Fruit fly (Drosophila melanogaster) whole organism, prepupa: ENCODE measurements around the gene spir.

Experiments used
- Blimp-1 ChIP-seq: fragments of 200-800 bp; sonication (Bioruptor generic); optimal IDR thresholded peaks from 3 replicates; lab custom pipeline; 2017; ENCODE audit warnings: missing biosample characterization, missing genetic modification characterization, mild to moderate bottlenecking, moderate library complexity, missing genetic modification reagents
- CG10631 ChIP-seq: fragments of 200-800 bp; sonication (Bioruptor generic); optimal IDR thresholded peaks from 2 replicates; lab custom pipeline; 2016; ENCODE audit warnings: missing biosample characterization, missing genetic modification characterization
- CG10669 ChIP-seq: fragments of 200-800 bp; sonication (Bioruptor generic); optimal IDR thresholded peaks from 3 replicates; lab custom pipeline; 2018; ENCODE audit warnings: missing biosample characterization, mild to moderate bottlenecking, missing genetic modification characterization, moderate library complexity
- CG11294 ChIP-seq: fragments of 200-800 bp; sonication (Bioruptor generic); IDR thresholded peaks from 2 replicates; pipeline ENCODE4 v1.3.6; 2022; ENCODE audit warnings: missing biosample characterization, missing genetic modification characterization
- CG11762 ChIP-seq: fragments of 200-800 bp; sonication (Bioruptor generic); optimal IDR thresholded peaks from 3 replicates; lab custom pipeline; 2016; ENCODE audit warnings: missing biosample characterization, missing genetic modification characterization; ENCODE audit not compliant: insufficient read depth
- CG11902 ChIP-seq: fragments of 200-800 bp; sonication (Bioruptor generic); optimal IDR thresholded peaks from 3 replicates; lab custom pipeline; 2016; ENCODE audit warnings: missing biosample characterization, missing genetic modification characterization
- CG1621 ChIP-seq: fragments of 200-800 bp; sonication (Bioruptor generic); optimal IDR thresholded peaks from 3 replicates; lab custom pipeline; 2018; ENCODE audit warnings: missing biosample characterization, mild to moderate bottlenecking, missing genetic modification characterization
- CG16779 ChIP-seq: fragments of 200-800 bp; sonication (Bioruptor generic); optimal IDR thresholded peaks from 3 replicates; lab custom pipeline; 2017; ENCODE audit warnings: missing biosample characterization, mild to moderate bottlenecking, missing genetic modification characterization
- CG3032 ChIP-seq: fragments of 200-800 bp; optimal IDR thresholded peaks from 2 replicates; lab custom pipeline; 2019; ENCODE audit warnings: missing biosample characterization, mild to moderate bottlenecking, missing genetic modification characterization, moderate library complexity
- CG31627 ChIP-seq: fragments of 200-800 bp; sonication (Bioruptor generic); optimal IDR thresholded peaks from 3 replicates; lab custom pipeline; 2016; ENCODE audit warnings: missing biosample characterization, missing genetic modification characterization
- CG32006 ChIP-seq: fragments of 200-800 bp; sonication (Bioruptor generic); optimal IDR thresholded peaks from 3 replicates; lab custom pipeline; 2017; ENCODE audit warnings: missing biosample characterization, mild to moderate bottlenecking, missing genetic modification characterization
- CG34406 ChIP-seq: fragments of 200-800 bp; sonication (Bioruptor generic); optimal IDR thresholded peaks from 3 replicates; lab custom pipeline; 2016; ENCODE audit warnings: missing biosample characterization, missing genetic modification characterization
- CG4318 ChIP-seq: fragments of 200-800 bp; sonication (Bioruptor generic); optimal IDR thresholded peaks from 3 replicates; lab custom pipeline; 2017; ENCODE audit warnings: missing biosample characterization, mild to moderate bottlenecking, missing genetic modification characterization
- CG6163 ChIP-seq: fragments of 200-800 bp; sonication (Bioruptor generic); IDR thresholded peaks from 3 replicates; pipeline ENCODE4 v1.3.6; 2022; ENCODE audit warnings: missing biosample characterization, missing genetic modification characterization
- CG6276 ChIP-seq: fragments of 200-800 bp; sonication (Bioruptor generic); optimal IDR thresholded peaks from 2 replicates; lab custom pipeline; 2017; ENCODE audit warnings: missing biosample characterization, mild to moderate bottlenecking, missing genetic modification characterization
- CG6792 ChIP-seq: fragments of 200-800 bp; sonication (Bioruptor generic); optimal IDR thresholded peaks from 3 replicates; lab custom pipeline; 2016; ENCODE audit warnings: missing biosample characterization, missing genetic modification characterization
- CG6808 ChIP-seq: fragments of 200-800 bp; sonication (Bioruptor generic); optimal IDR thresholded peaks from 3 replicates; lab custom pipeline; 2017; ENCODE audit warnings: missing biosample characterization, missing genetic modification characterization, mild to moderate bottlenecking, moderate library complexity, missing genetic modification reagents
- CG8119 ChIP-seq: fragments of 200-800 bp; sonication (Bioruptor generic); IDR thresholded peaks from 3 replicates; pipeline ENCODE4 v1.3.6; 2022; ENCODE audit warnings: missing biosample characterization, missing genetic modification characterization
- CG8319 ChIP-seq: fragments of 200-800 bp; sonication (Bioruptor generic); optimal IDR thresholded peaks from 3 replicates; lab custom pipeline; 2016; ENCODE audit warnings: missing biosample characterization, missing genetic modification characterization
- CG8632 ChIP-seq: fragments of 200-800 bp; sonication (Bioruptor generic); optimal IDR thresholded peaks from 3 replicates; lab custom pipeline; 2016; ENCODE audit warnings: missing biosample characterization, missing genetic modification characterization
- CG9139 ChIP-seq: fragments of 200-800 bp; sonication (Bioruptor generic); optimal IDR thresholded peaks from 3 replicates; lab custom pipeline; 2017; ENCODE audit warnings: missing biosample characterization, mild to moderate bottlenecking, missing genetic modification characterization
- Eip75B ChIP-seq: fragments of 200-800 bp; sonication (Bioruptor generic); optimal IDR thresholded peaks from 3 replicates; lab custom pipeline; 2016; ENCODE audit warnings: missing biosample characterization, missing genetic modification characterization
- Eip78C ChIP-seq: fragments of 200-800 bp; sonication (Bioruptor generic); peaks from one replicate; lab custom pipeline; 2016; ENCODE audit warnings: missing biosample characterization, missing genetic modification characterization
- Eip93F ChIP-seq: fragments of 200-800 bp; sonication (Bioruptor generic); optimal IDR thresholded peaks from 2 replicates; lab custom pipeline; 2016; ENCODE audit warnings: missing biosample characterization, mild to moderate bottlenecking, missing genetic modification characterization
- Ets21C ChIP-seq: fragments of 200-800 bp; sonication (Bioruptor generic); optimal IDR thresholded peaks from 3 replicates; lab custom pipeline; 2016; ENCODE audit warnings: missing biosample characterization, missing genetic modification characterization
- Ets96B ChIP-seq: fragments of 200-800 bp; optimal IDR thresholded peaks from 2 replicates; lab custom pipeline; 2019; ENCODE audit warnings: missing biosample characterization, mild to moderate bottlenecking, missing genetic modification characterization, moderate library complexity
- Gug ChIP-seq: fragments of 200-800 bp; sonication (Bioruptor generic); IDR thresholded peaks from 2 replicates; pipeline ENCODE4 v1.3.6; 2022; ENCODE audit warnings: missing biosample characterization, missing genetic modification characterization
- Hr38 ChIP-seq: sonication (Bioruptor generic); optimal IDR thresholded peaks from 2 replicates; lab custom pipeline; 2016; ENCODE audit warnings: missing biosample characterization, missing genetic modification characterization
- Hr39 ChIP-seq: fragments of 200-800 bp; sonication (Bioruptor generic); optimal IDR thresholded peaks from 2 replicates; lab custom pipeline; 2016; ENCODE audit warnings: missing biosample characterization, missing genetic modification characterization
- Lpt ChIP-seq: fragments of 200-800 bp; sonication (Bioruptor generic); optimal IDR thresholded peaks from 3 replicates; lab custom pipeline; 2016; ENCODE audit warnings: missing biosample characterization, missing genetic modification characterization
- Met ChIP-seq: fragments of 200-800 bp; sonication (Bioruptor generic); optimal IDR thresholded peaks from 3 replicates; lab custom pipeline; 2016; ENCODE audit warnings: missing biosample characterization, missing genetic modification characterization
- OdsH ChIP-seq: fragments of 200-800 bp; sonication (Bioruptor generic); optimal IDR thresholded peaks from 3 replicates; lab custom pipeline; 2016; ENCODE audit warnings: missing biosample characterization, missing genetic modification characterization
- Sox102F ChIP-seq: fragments of 200-800 bp; sonication (Bioruptor generic); optimal IDR thresholded peaks from 2 replicates; lab custom pipeline; 2016; ENCODE audit warnings: missing biosample characterization, mild to moderate bottlenecking, missing genetic modification characterization
- Sox14 ChIP-seq: fragments of 200-800 bp; sonication (Bioruptor generic); optimal IDR thresholded peaks from 3 replicates; lab custom pipeline; 2016; ENCODE audit warnings: missing biosample characterization, missing genetic modification characterization
- Sox15 ChIP-seq: fragments of 200-800 bp; sonication (Bioruptor generic); optimal IDR thresholded peaks from 3 replicates; lab custom pipeline; 2016; ENCODE audit warnings: missing biosample characterization, missing genetic modification characterization
- achi ChIP-seq: fragments of 200-800 bp; sonication (Bioruptor generic); optimal IDR thresholded peaks from 3 replicates; lab custom pipeline; 2016; ENCODE audit warnings: missing biosample characterization, missing genetic modification characterization
- acj6 ChIP-seq: fragments of 200-800 bp; sonication (Bioruptor generic); optimal IDR thresholded peaks from 3 replicates; lab custom pipeline; 2016; ENCODE audit warnings: missing biosample characterization, missing genetic modification characterization
- cyc ChIP-seq: fragments of 200-800 bp; sonication (Bioruptor generic); optimal IDR thresholded peaks from 3 replicates; lab custom pipeline; 2016; ENCODE audit warnings: missing biosample characterization, missing genetic modification characterization
- dsx ChIP-seq: fragments of 200-800 bp; optimal IDR thresholded peaks from 3 replicates; lab custom pipeline; 2019; ENCODE audit warnings: missing biosample characterization, mild to moderate bottlenecking, missing genetic modification characterization, moderate library complexity; ENCODE audit not compliant: poor library complexity, severe bottlenecking
- esn ChIP-seq: fragments of 200-800 bp; sonication (Bioruptor generic); optimal IDR thresholded peaks from 2 replicates; lab custom pipeline; 2016; ENCODE audit warnings: missing biosample characterization, mild to moderate bottlenecking, missing genetic modification characterization, moderate library complexity
- fd59A ChIP-seq: fragments of 200-800 bp; sonication (Bioruptor generic); optimal IDR thresholded peaks from 2 replicates; lab custom pipeline; 2017; ENCODE audit warnings: missing biosample characterization, mild to moderate bottlenecking, missing genetic modification characterization, missing genetic modification reagents
- fd85E ChIP-seq: fragments of 200-800 bp; sonication (Bioruptor generic); optimal IDR thresholded peaks from 3 replicates; lab custom pipeline; 2016; ENCODE audit warnings: missing biosample characterization, missing genetic modification characterization
- fkh ChIP-seq: fragments of 200-800 bp; sonication (Bioruptor generic); optimal IDR thresholded peaks from 3 replicates; lab custom pipeline; 2017; ENCODE audit warnings: missing biosample characterization, mild to moderate bottlenecking, missing genetic modification characterization, moderate library complexity
- lz ChIP-seq: fragments of 200-800 bp; sonication (Bioruptor generic); optimal IDR thresholded peaks from 3 replicates; lab custom pipeline; 2016; ENCODE audit warnings: missing biosample characterization, missing genetic modification characterization
- pdm3 ChIP-seq: fragments of 200-800 bp; sonication (Bioruptor generic); optimal IDR thresholded peaks from 3 replicates; lab custom pipeline; 2016; ENCODE audit warnings: missing biosample characterization, missing genetic modification characterization
- salr ChIP-seq, 2 experiments: fragments of 200-800 bp; sonication (Bioruptor generic); optimal IDR thresholded peaks; 3 replicates each; lab custom pipeline; 2016 to 2018; ENCODE audit warnings: missing biosample characterization in 2 of 2, missing genetic modification characterization in 2 of 2, mild to moderate bottlenecking in 1 of 2
- spab ChIP-seq: fragments of 200-800 bp; sonication (Bioruptor generic); optimal IDR thresholded peaks from 2 replicates; lab custom pipeline; 2017; ENCODE audit warnings: missing biosample characterization, mild to moderate bottlenecking, missing genetic modification characterization, missing genetic modification reagents
- ss ChIP-seq, 2 experiments: fragments of 200-800 bp; sonication (Bioruptor generic); optimal IDR thresholded peaks; 2 replicates in 1 of 2; 3 replicates in 1 of 2; lab custom pipeline; 2017 to 2018; ENCODE audit warnings: mild to moderate bottlenecking in 2 of 2, missing biosample characterization in 2 of 2, missing genetic modification characterization in 2 of 2, moderate library complexity in 1 of 2
- svp ChIP-seq: fragments of 200-800 bp; sonication (Bioruptor generic); peaks from one replicate; lab custom pipeline; 2016; ENCODE audit warnings: missing biosample characterization, missing genetic modification characterization

The spir gene

dm6 chr2L:20267181-20267580, 43.8 kb upstream of the spir start (continued):
- TF ChIP-seq ss (GFP tag; optimal IDR thresholded peaks at IDR 0.05; lab: Kevin White, UChicago) = peak; percentile 31 to 72
- peak; percentile 53 to 70 for TF ChIP-seq salr (GFP tag; optimal IDR thresholded peaks at IDR 0.05; lab: Kevin White, UChicago)
- TF ChIP-seq CG11762 (GFP tag; lab: Kevin White, UChicago) = peak; percentile 53
- peak; percentile 71 for TF ChIP-seq esn (GFP tag; lab: Kevin White, UChicago)
- peak; percentile 75 for TF ChIP-seq svp (GFP tag; lab: Kevin White, UChicago)
- peak; percentile 58 for TF ChIP-seq Sox15 (GFP tag; lab: Kevin White, UChicago)
- peak; percentile 54 for TF ChIP-seq CG3032

- no peak for TF ChIP-seq CG10631 (GFP tag; lab: Kevin White, UChicago)
- peak; percentile 34 for TF ChIP-seq CG32006 (GFP tag; lab: Kevin White, UChicago)
- no peak for TF ChIP-seq fd85E (GFP tag; lab: Kevin White, UChicago)
- TF ChIP-seq CG6276 = no peak
- TF ChIP-seq Sox15 (GFP tag; lab: Kevin White, UChicago) = peak; percentile 44
- no peak for TF ChIP-seq dsx
- peak; percentile 57 for TF ChIP-seq Hr39
- no peak for TF ChIP-seq CG9139 (GFP tag; lab: Kevin White, UChicago)
- no peak for TF ChIP-seq cyc
- TF ChIP-seq OdsH (GFP tag; lab: Kevin White, UChicago) = peak; percentile 48
- no peak for TF ChIP-seq CG8119 (GFP tag; lab: Robert Waterston, UW)
- TF ChIP-seq Eip93F (GFP tag; lab: Kevin White, UChicago) = no peak
- no peak for TF ChIP-seq Ets96B
- TF ChIP-seq Met = peak; percentile 57
- TF ChIP-seq pdm3 (GFP tag; lab: Kevin White, UChicago) = no peak
- TF ChIP-seq Lpt (GFP tag; lab: Kevin White, UChicago) = no peak
- no peak for TF ChIP-seq fkh (GFP tag; lab: Kevin White, UChicago)
- TF ChIP-seq CG6792 (GFP tag; lab: Kevin White, UChicago) = peak; percentile 45
- peak; percentile 13 for TF ChIP-seq Sox14 (GFP tag; lab: Kevin White, UChicago)
- peak; percentile 68 for TF ChIP-seq CG34406 (GFP tag; lab: Kevin White, UChicago)
- TF ChIP-seq Ets21C (GFP tag; lab: Kevin White, UChicago) = no peak
- TF ChIP-seq achi = peak; percentile 61
- TF ChIP-seq Hr38 = no peak
- peak; percentile 53 for TF ChIP-seq esn (GFP tag; lab: Kevin White, UChicago)
- peak; percentile 14 for TF ChIP-seq Eip75B (GFP tag; lab: Kevin White, UChicago)
- peak; percentile 56 for TF ChIP-seq fd59A (GFP tag; lab: Kevin White, UChicago)
- TF ChIP-seq CG16779 = peak; percentile 37
- TF ChIP-seq CG8632 (GFP tag; lab: Kevin White, UChicago) = peak; percentile 57
- no peak for TF ChIP-seq CG11902
- peak; percentile 33 for TF ChIP-seq CG8319
- peak; percentile 44 for TF ChIP-seq CG31627 (GFP tag; lab: Kevin White, UChicago)
- peak; percentile 35 for TF ChIP-seq Sox102F (GFP tag; lab: Kevin White, UChicago)
- TF ChIP-seq svp (GFP tag; lab: Kevin White, UChicago) = peak; percentile 8
- no peak for TF ChIP-seq CG11294
- peak; percentile 51 for TF ChIP-seq lz (GFP tag; lab: Kevin White, UChicago)
- peak; percentile 36 for TF ChIP-seq acj6 (GFP tag; lab: Kevin White, UChicago)
- peak; percentile 19 for TF ChIP-seq Blimp-1 (GFP tag; lab: Kevin White, UChicago)
- TF ChIP-seq CG6808 (GFP tag; lab: Kevin White, UChicago) = peak; percentile 47
- TF ChIP-seq CG4318 (GFP tag; lab: Kevin White, UChicago) = no peak
- no peak for TF ChIP-seq CG3032
- TF ChIP-seq CG6163 (GFP tag; lab: Robert Waterston, UW) = no peak
- TF ChIP-seq CG10669 (GFP tag; lab: Kevin White, UChicago) = peak; percentile 56
- TF ChIP-seq Gug = no peak
- peak; percentile 25 for TF ChIP-seq spab (GFP tag; lab: Kevin White, UChicago)
- TF ChIP-seq ss (GFP tag; optimal IDR thresholded peaks at IDR 0.05; lab: Kevin White, UChicago) = no peak
- no peak for TF ChIP-seq Eip78C (GFP tag; lab: Kevin White, UChicago)
- peak; percentile 66 for TF ChIP-seq CG1621 (tag; lab: Kevin White, UChicago)
Observed at dm6 chr2L:20287189-20287588, 23.8 kb upstream of the spir start.
